Worm (Caenorhabditis elegans) whole organism, L1 larva: ENCODE results near the gene glb-31.

Experiments
- aha-1 ChIP-seq: fragments of 150-350 bp; optimal IDR thresholded peaks from 2 replicates; lab custom pipeline; 2014; ENCODE audit warnings: missing biosample characterization, missing genetic modification characterization
- blmp-1 ChIP-seq: fragments of 150-350 bp; optimal IDR thresholded peaks from 2 replicates; lab custom pipeline; 2014; ENCODE audit warnings: missing biosample characterization, missing genetic modification characterization
- ceh-8 ChIP-seq: fragments of 200-800 bp; sonication (Bioruptor generic); optimal IDR thresholded peaks from 2 replicates; lab custom pipeline; 2018; ENCODE audit warnings: mild to moderate bottlenecking, missing genetic modification characterization, moderate library complexity, missing compliant biosample characterization
- ceh-82 ChIP-seq, 3 experiments: fragments of 150-350 bp in 1 of 3; sonication (generic microtip) in 2 of 3; optimal IDR thresholded peaks; 2 replicates each; lab custom pipeline; 2014 to 2017; ENCODE audit warnings: missing biosample characterization in 3 of 3, missing genetic modification characterization in 3 of 3
- ces-1 ChIP-seq: fragments of 150-350 bp; optimal IDR thresholded peaks from 2 replicates; lab custom pipeline; 2014; ENCODE audit warnings: missing biosample characterization, missing genetic modification reagents, missing genetic modification characterization
- efl-1 ChIP-seq, 4 experiments: fragments of 150-350 bp; optimal IDR thresholded peaks in 3 of 4; peaks in 1 of 4; 1 replicate in 1 of 4; 2 replicates in 3 of 4; lab custom pipeline; 2014; ENCODE audit warnings: missing biosample characterization in 2 of 4, missing genetic modification characterization in 2 of 4, missing genetic modification reagents in 2 of 4
- egl-27 ChIP-seq, 2 experiments: fragments of 150-350 bp in 1 of 2; sonication (generic microtip); optimal IDR thresholded peaks; 3 replicates each; lab custom pipeline; 2017 to 2018; ENCODE audit warnings: missing biosample characterization in 2 of 2, missing genetic modification characterization in 2 of 2, missing genetic modification reagents in 2 of 2
- elt-2 ChIP-seq: sonication (generic microtip); optimal IDR thresholded peaks from 2 replicates; lab custom pipeline; 2016; ENCODE audit warnings: missing genetic modification characterization, mild to moderate bottlenecking, inconsistent platforms, missing compliant biosample characterization, missing genetic modification reagents
- ets-5 ChIP-seq: fragments of 200-800 bp; sonication (Bioruptor generic); IDR thresholded peaks from 2 replicates; pipeline ENCODE4 v1.3.6; 2022; ENCODE audit warnings: missing genetic modification characterization, missing compliant biosample characterization
- fkh-8 ChIP-seq: sonication (generic microtip); optimal IDR thresholded peaks from 2 replicates; lab custom pipeline; 2016; ENCODE audit warnings: mild to moderate bottlenecking, missing genetic modification characterization, missing compliant biosample characterization
- fos-1 ChIP-seq: fragments of 150-350 bp; optimal IDR thresholded peaks from 2 replicates; lab custom pipeline; 2014; ENCODE audit warnings: missing biosample characterization, missing genetic modification characterization
- grh-1 ChIP-seq: fragments of 200-800 bp; sonication (Bioruptor generic); IDR thresholded peaks from 2 replicates; pipeline ENCODE4 v1.3.6; 2022; ENCODE audit warnings: missing genetic modification reagents, missing genetic modification characterization, missing compliant biosample characterization
- hlh-4 ChIP-seq: sonication (generic microtip); optimal IDR thresholded peaks from 2 replicates; lab custom pipeline; 2016; ENCODE audit warnings: mild to moderate bottlenecking, missing genetic modification characterization, missing compliant biosample characterization
- irx-1 ChIP-seq: sonication (generic microtip); optimal IDR thresholded peaks from 2 replicates; lab custom pipeline; 2016; ENCODE audit warnings: missing genetic modification characterization, missing compliant biosample characterization
- isw-1 ChIP-seq: fragments of 200-800 bp; sonication (Bioruptor generic); IDR thresholded peaks from 2 replicates; pipeline ENCODE4 v1.3.6; 2022; ENCODE audit warnings: missing genetic modification characterization, missing compliant biosample characterization
- lin-13 ChIP-seq: fragments of 150-350 bp; optimal IDR thresholded peaks from 2 replicates; lab custom pipeline; 2014; ENCODE audit warnings: missing biosample characterization, missing genetic modification reagents, missing genetic modification characterization
- lin-14 ChIP-seq: fragments of 200-800 bp; sonication (Bioruptor generic); optimal IDR thresholded peaks from 2 replicates; lab custom pipeline; 2018; ENCODE audit warnings: mild to moderate bottlenecking, missing genetic modification characterization, moderate library complexity, missing compliant biosample characterization
- lir-3 ChIP-seq: sonication (generic microtip); optimal IDR thresholded peaks from 2 replicates; lab custom pipeline; 2016; ENCODE audit warnings: mild to moderate bottlenecking, missing genetic modification characterization, moderate library complexity, missing compliant biosample characterization; ENCODE audit not compliant: poor library complexity
- lsy-2 ChIP-seq, 2 experiments: fragments of 150-350 bp; optimal IDR thresholded peaks; 2 replicates each; lab custom pipeline; 2014; ENCODE audit warnings: missing biosample characterization in 2 of 2, missing genetic modification characterization in 2 of 2
- mab-9 ChIP-seq: fragments of 200-800 bp; sonication (Bioruptor generic); IDR thresholded peaks from 2 replicates; pipeline ENCODE4 v1.3.6; 2022; ENCODE audit warnings: missing genetic modification reagents, missing genetic modification characterization, missing compliant biosample characterization
- mef-2 ChIP-seq: fragments of 150-350 bp; optimal IDR thresholded peaks from 2 replicates; lab custom pipeline; 2014; ENCODE audit warnings: missing biosample characterization, missing genetic modification characterization
- mep-1 ChIP-seq: fragments of 150-350 bp; optimal IDR thresholded peaks from 2 replicates; lab custom pipeline; 2014; ENCODE audit warnings: missing biosample characterization, missing genetic modification characterization
- nhr-20 ChIP-seq: sonication (generic microtip); optimal IDR thresholded peaks from 2 replicates; lab custom pipeline; 2016; ENCODE audit warnings: mild to moderate bottlenecking, missing genetic modification characterization, missing compliant biosample characterization
- nhr-237 ChIP-seq: fragments of 150-350 bp; optimal IDR thresholded peaks from 2 replicates; lab custom pipeline; 2014; ENCODE audit warnings: missing biosample characterization, missing genetic modification characterization
- nhr-71 ChIP-seq: sonication (generic microtip); optimal IDR thresholded peaks from 2 replicates; lab custom pipeline; 2016; ENCODE audit warnings: mild to moderate bottlenecking, missing genetic modification characterization, moderate library complexity, missing compliant biosample characterization
- nhr-77 ChIP-seq: fragments of 150-350 bp; optimal IDR thresholded peaks from 2 replicates; lab custom pipeline; 2014; ENCODE audit warnings: missing biosample characterization, missing genetic modification characterization
- nhr-85 ChIP-seq: sonication (generic microtip); peaks from one replicate; lab custom pipeline; 2016; ENCODE audit warnings: missing genetic modification characterization, inconsistent platforms, missing compliant biosample characterization
- pax-3 ChIP-seq: fragments of 200-800 bp; sonication (Bioruptor generic); optimal IDR thresholded peaks from 2 replicates; lab custom pipeline; 2018; ENCODE audit warnings: mild to moderate bottlenecking, missing genetic modification characterization, moderate library complexity, missing compliant biosample characterization
- rnt-1 ChIP-seq: sonication (generic microtip); optimal IDR thresholded peaks from 2 replicates; lab custom pipeline; 2016; ENCODE audit warnings: mild to moderate bottlenecking, missing genetic modification characterization, moderate library complexity, missing compliant biosample characterization
- skn-1 ChIP-seq: fragments of 150-350 bp; optimal IDR thresholded peaks from 2 replicates; lab custom pipeline; 2014; ENCODE audit warnings: missing biosample characterization, missing genetic modification characterization
- snpc-4 ChIP-seq: fragments of 150-350 bp; optimal IDR thresholded peaks from 2 replicates; lab custom pipeline; 2014; ENCODE audit warnings: missing biosample characterization, missing genetic modification characterization
- sox-4 ChIP-seq: sonication (generic microtip); optimal IDR thresholded peaks from 2 replicates; lab custom pipeline; 2016; ENCODE audit warnings: missing genetic modification characterization, missing compliant biosample characterization
- swsn-7 ChIP-seq: sonication (generic microtip); optimal IDR thresholded peaks from 2 replicates; lab custom pipeline; 2016; ENCODE audit warnings: missing genetic modification characterization, missing compliant biosample characterization
- unc-30 ChIP-seq: sonication (generic microtip); optimal IDR thresholded peaks from 2 replicates; lab custom pipeline; 2017; ENCODE audit warnings: missing biosample characterization, missing genetic modification characterization
- unc-86 ChIP-seq: sonication (generic microtip); optimal IDR thresholded peaks from 2 replicates; lab custom pipeline; 2016; ENCODE audit warnings: missing genetic modification characterization, missing compliant biosample characterization
- vab-15 ChIP-seq: sonication (generic microtip); optimal IDR thresholded peaks from 2 replicates; lab custom pipeline; 2017; ENCODE audit warnings: missing genotype, mild to moderate bottlenecking, missing genetic modification characterization, missing compliant biosample characterization
- ztf-11 ChIP-seq, 2 experiments: sonication (generic microtip); optimal IDR thresholded peaks; 2 replicates each; lab custom pipeline; 2016 to 2017; ENCODE audit warnings: missing genetic modification characterization in 2 of 2, missing biosample characterization in 1 of 2, missing compliant biosample characterization in 1 of 2
- ztf-4 ChIP-seq: fragments of 150-350 bp; optimal IDR thresholded peaks from 2 replicates; lab custom pipeline; 2014; ENCODE audit warnings: missing biosample characterization, missing genetic modification characterization

glb-31 gene

ce11 chrII:1306036-1306435 is 4.6 kb upstream of the glb-31 start, which contains the start of gene emc-2:
Gene emc-2, minus strand, starts transcription at chrII:1306136.
- TF ChIP-seq ces-1 (no peak), mef-2 (tag; lab: Kevin White, UChicago) (no peak), efl-1 (optimal IDR thresholded peaks at IDR 0.05; lab: Kevin White, UChicago) (no peak), efl-1 (GFP tag; optimal IDR thresholded peaks at IDR 0.05 in 1 of 2; lab: Kevin White, UChicago) (peak in 1 of 2 experiments; percentile 57)

ce11 chrII:1298169-1298568 is 3.3 kb downstream of the glb-31 start, which contains the start of gene Y57G7A.1:
Gene Y57G7A.1, plus strand, starts transcription at chrII:1298469.
- no peak for TF ChIP-seq mep-1 (tag; lab: Kevin White, UChicago)
- TF ChIP-seq ztf-4, result no peak
- TF ChIP-seq grh-1 (GFP tag; lab: Robert Waterston, UW), result no peak
- TF ChIP-seq irx-1 (tag; lab: Kevin White, UChicago), result no peak
- no peak for TF ChIP-seq vab-15 (tag; lab: Kevin White, UChicago)
- no peak for TF ChIP-seq blmp-1 (tag; lab: Kevin White, UChicago)
- TF ChIP-seq ets-5 (GFP tag; lab: Robert Waterston, UW), result no peak
- TF ChIP-seq sox-4, result no peak
- TF ChIP-seq lin-13, result no peak
- no peak for TF ChIP-seq unc-30 (tag; lab: Kevin White, UChicago)

- TF ChIP-seq fos-1 (tag; lab: Kevin White, UChicago) (no peak), hlh-4 (no peak), ztf-11 (tag; optimal IDR thresholded peaks at IDR 0.05; lab: Kevin White, UChicago) (no peak), nhr-85 (tag; lab: Kevin White, UChicago) (peak; percentile 5), isw-1 (GFP tag; lab: Robert Waterston, UW) (no peak), elt-2 (peak; percentile 46), egl-27 (tag; optimal IDR thresholded peaks at IDR 0.05; lab: Kevin White, UChicago) (no peak), ceh-82 (tag; optimal IDR thresholded peaks at IDR 0.05; lab: Kevin White, UChicago) (no peak), nhr-20 (tag; lab: Kevin White, UChicago) (no peak)
- TF ChIP-seq, all 84 proteins: peak for 2
Measured at ce11 chrII:1297697-1298093, 3.8 kb downstream of the glb-31 start.

ce11 chrII:1297044-1297696 is 4.3 kb downstream of the glb-31 start:
- TF ChIP-seq nhr-71 (tag; lab: Kevin White, UChicago) (peak; percentile 1), grh-1 (GFP tag; lab: Robert Waterston, UW) (peak; percentile 71), skn-1 (tag; lab: Kevin White, UChicago) (no peak), fkh-8 (no peak), nhr-237 (tag; lab: Kevin White, UChicago) (no peak), mep-1 (tag; lab: Kevin White, UChicago) (peak; percentile 14), lin-14 (peak; percentile 51), fos-1 (tag; lab: Kevin White, UChicago) (peak; percentile 12), swsn-7 (tag; lab: Kevin White, UChicago) (peak; percentile 23), efl-1 (optimal IDR thresholded peaks at IDR 0.05; lab: Kevin White, UChicago) (peak; percentile 33), efl-1 (GFP tag; optimal IDR thresholded peaks at IDR 0.05 in 1 of 2; lab: Kevin White, UChicago) (peak; percentile 5 to 80), lsy-2 (tag; optimal IDR thresholded peaks at IDR 0.05; lab: Kevin White, UChicago) (peak in 1 of 2 experiments; percentile 15)

DNA sequence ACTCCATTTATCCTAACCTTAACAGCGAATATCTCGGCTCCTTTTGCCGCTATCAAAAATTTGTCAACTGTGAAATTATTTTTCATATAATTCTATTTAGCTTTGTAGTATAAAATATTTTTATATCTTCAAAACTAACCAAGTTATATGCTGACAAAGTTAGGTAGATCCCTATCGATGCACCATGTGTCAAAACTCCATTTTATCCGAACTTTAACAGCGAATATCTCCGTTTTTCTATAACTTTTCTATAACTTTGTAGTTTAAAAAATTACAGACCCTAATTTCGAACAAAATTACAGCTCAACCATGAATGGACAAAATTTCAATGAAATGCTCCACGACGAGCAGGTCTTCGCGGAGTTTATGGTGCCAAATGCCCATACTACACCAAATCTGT is 5.7 kb downstream of the glb-31 start, which contains the start of gene Y57G7A.2:
Gene Y57G7A.2, plus strand, starts transcription at position 301 of the 400 bp plus-strand sequence.
- TF ChIP-seq ceh-8 (GFP tag; lab: Kevin White, UChicago) (no peak), unc-86 (tag; lab: Kevin White, UChicago) (no peak), ces-1 (no peak), mab-9 (no peak), pax-3 (tag; lab: Kevin White, UChicago) (no peak), nhr-77 (tag; lab: Kevin White, UChicago) (no peak), rnt-1 (no peak), aha-1 (tag; lab: Kevin White, UChicago) (no peak), egl-27 (tag; optimal IDR thresholded peaks at IDR 0.05; lab: Kevin White, UChicago) (no peak), lir-3 (tag; lab: Kevin White, UChicago) (no peak), snpc-4 (tag; lab: Kevin White, UChicago) (no peak)
